Worm (Caenorhabditis elegans) whole organism, L3 larva: Measurements from ENCODE around the gene B0303.16.

Experiments used
- R02D3.7 ChIP-seq: fragments of 150-350 bp; optimal IDR thresholded peaks from 2 replicates; lab custom pipeline; 2014; ENCODE audit warnings: missing biosample characterization, missing genetic modification characterization
- aly-2 ChIP-seq: fragments of 150-350 bp; optimal IDR thresholded peaks from 2 replicates; lab custom pipeline; 2014; ENCODE audit warnings: missing biosample characterization, missing genetic modification characterization
- ama-1 ChIP-seq: fragments of 150-350 bp; optimal IDR thresholded peaks from 2 replicates; lab custom pipeline; 2018
- ceh-16 ChIP-seq: sonication (generic microtip); optimal IDR thresholded peaks from 2 replicates; lab custom pipeline; 2017; ENCODE audit warnings: missing biosample characterization, missing genetic modification characterization
- ceh-28 ChIP-seq: fragments of 150-350 bp; optimal IDR thresholded peaks from 2 replicates; lab custom pipeline; 2014; ENCODE audit warnings: missing biosample characterization, missing genetic modification reagents, missing genetic modification characterization
- ceh-9 ChIP-seq: sonication (generic microtip); optimal IDR thresholded peaks from 2 replicates; lab custom pipeline; 2018; ENCODE audit warnings: missing biosample characterization, missing genetic modification characterization
- daf-12 ChIP-seq: fragments of 150-350 bp; optimal IDR thresholded peaks from 2 replicates; lab custom pipeline; 2014; ENCODE audit warnings: missing biosample characterization, missing genetic modification reagents, missing genetic modification characterization
- egl-27 ChIP-seq: sonication (generic microtip); optimal IDR thresholded peaks from 4 replicates; lab custom pipeline; 2017; ENCODE audit warnings: missing biosample characterization, missing genetic modification reagents, missing genetic modification characterization
- elt-2 ChIP-seq: sonication (generic microtip); optimal IDR thresholded peaks from 2 replicates; lab custom pipeline; 2016; ENCODE audit warnings: missing genetic modification reagents, mild to moderate bottlenecking, missing genetic modification characterization, missing compliant biosample characterization
- eor-1 ChIP-seq, 2 experiments: fragments of 150-350 bp; optimal IDR thresholded peaks; 2 replicates each; lab custom pipeline; 2014 to 2018; ENCODE audit warnings: missing biosample characterization in 2 of 2, missing genetic modification characterization in 2 of 2
- fkh-10 ChIP-seq: sonication (generic microtip); optimal IDR thresholded peaks from 2 replicates; lab custom pipeline; 2017; ENCODE audit warnings: missing biosample characterization, missing genetic modification reagents, missing genetic modification characterization
- fkh-2 ChIP-seq: fragments of 150-350 bp; optimal IDR thresholded peaks from 2 replicates; lab custom pipeline; 2014; ENCODE audit warnings: missing biosample characterization, missing genetic modification reagents, missing genetic modification characterization
- fos-1 ChIP-seq: fragments of 150-350 bp; optimal IDR thresholded peaks from 2 replicates; lab custom pipeline; 2014; ENCODE audit warnings: missing biosample characterization, missing genetic modification characterization
- hmg-11 ChIP-seq: sonication (generic microtip); optimal IDR thresholded peaks from 2 replicates; lab custom pipeline; 2016; ENCODE audit warnings: missing genetic modification characterization, missing compliant biosample characterization
- jun-1 ChIP-seq: fragments of 150-350 bp; optimal IDR thresholded peaks from 2 replicates; lab custom pipeline; 2014; ENCODE audit warnings: missing biosample characterization, missing genetic modification reagents, missing genetic modification characterization
- lin-15B ChIP-seq: fragments of 150-350 bp; optimal IDR thresholded peaks from 2 replicates; lab custom pipeline; 2014; ENCODE audit warnings: missing biosample characterization, missing genetic modification characterization
- lin-39 ChIP-seq: fragments of 150-350 bp; optimal IDR thresholded peaks from 2 replicates; lab custom pipeline; 2018; ENCODE audit warnings: missing biosample characterization, missing genetic modification reagents, missing genetic modification characterization
- lsy-12 ChIP-seq: sonication (generic microtip); optimal IDR thresholded peaks from 2 replicates; lab custom pipeline; 2016; ENCODE audit warnings: mild to moderate bottlenecking, missing genetic modification characterization, missing compliant biosample characterization
- mml-1 ChIP-seq: fragments of 150-350 bp; sonication (generic microtip); optimal IDR thresholded peaks from 3 replicates; lab custom pipeline; 2014; ENCODE audit warnings: missing biosample characterization, missing genetic modification characterization
- nfya-1 ChIP-seq: sonication (generic microtip); optimal IDR thresholded peaks from 2 replicates; lab custom pipeline; 2017; ENCODE audit warnings: missing genetic modification characterization, mild to moderate bottlenecking, missing compliant biosample characterization, antibody characterized with exemption, moderate library complexity; ENCODE audit not compliant: insufficient read depth
- nhr-11 ChIP-seq: fragments of 150-350 bp; optimal IDR thresholded peaks from 2 replicates; lab custom pipeline; 2014; ENCODE audit warnings: missing biosample characterization, missing genetic modification characterization
- nhr-12 ChIP-seq: fragments of 150-350 bp; optimal IDR thresholded peaks from 2 replicates; lab custom pipeline; 2014; ENCODE audit warnings: missing biosample characterization, missing genetic modification characterization
- nhr-23 ChIP-seq: fragments of 150-350 bp; optimal IDR thresholded peaks from 2 replicates; lab custom pipeline; 2014; ENCODE audit warnings: missing biosample characterization, missing genetic modification reagents, missing genetic modification characterization
- nhr-25 ChIP-seq: sonication (generic microtip); optimal IDR thresholded peaks from 2 replicates; lab custom pipeline; 2017; ENCODE audit warnings: missing biosample characterization, missing genetic modification characterization
- nhr-28 ChIP-seq: fragments of 150-350 bp; optimal IDR thresholded peaks from 2 replicates; lab custom pipeline; 2014; ENCODE audit warnings: missing biosample characterization, missing genetic modification characterization
- nhr-43 ChIP-seq: sonication (generic microtip); optimal IDR thresholded peaks from 2 replicates; lab custom pipeline; 2016; ENCODE audit warnings: mild to moderate bottlenecking, missing genetic modification characterization, missing compliant biosample characterization; ENCODE audit not compliant: poor library complexity, severe bottlenecking
- nhr-67 ChIP-seq: fragments of 150-350 bp; optimal IDR thresholded peaks from 2 replicates; lab custom pipeline; 2014; ENCODE audit warnings: missing biosample characterization, missing genetic modification characterization
- nhr-76 ChIP-seq: fragments of 150-350 bp; sonication (generic microtip); optimal IDR thresholded peaks from 5 replicates; lab custom pipeline; 2014; ENCODE audit warnings: missing biosample characterization, missing genetic modification characterization
- nhr-77 ChIP-seq: fragments of 150-350 bp; optimal IDR thresholded peaks from 2 replicates; lab custom pipeline; 2014; ENCODE audit warnings: missing biosample characterization, missing genetic modification characterization
- pha-4 ChIP-seq: fragments of 150-350 bp; optimal IDR thresholded peaks from 2 replicates; lab custom pipeline; 2014; ENCODE audit warnings: missing biosample characterization, missing genetic modification reagents, missing genetic modification characterization
- pqm-1 ChIP-seq: fragments of 150-350 bp; optimal IDR thresholded peaks from 2 replicates; lab custom pipeline; 2017; ENCODE audit warnings: missing biosample characterization, missing genetic modification characterization, inconsistent platforms
- skn-1 ChIP-seq: fragments of 150-350 bp; optimal IDR thresholded peaks from 2 replicates; lab custom pipeline; 2014; ENCODE audit warnings: missing biosample characterization, missing genetic modification characterization
- snpc-4 ChIP-seq: fragments of 150-350 bp; optimal IDR thresholded peaks from 2 replicates; lab custom pipeline; 2014; ENCODE audit warnings: missing biosample characterization, missing genetic modification characterization
- tbx-2 ChIP-seq: sonication (generic microtip); optimal IDR thresholded peaks from 2 replicates; lab custom pipeline; 2016; ENCODE audit warnings: mild to moderate bottlenecking, missing genetic modification characterization, missing compliant biosample characterization
- unc-39 ChIP-seq: sonication (generic microtip); optimal IDR thresholded peaks from 4 replicates; lab custom pipeline; 2017; ENCODE audit warnings: missing biosample characterization, missing genetic modification characterization
- unc-62 ChIP-seq: fragments of 150-350 bp; sonication (generic microtip); optimal IDR thresholded peaks from 4 replicates; lab custom pipeline; 2014; ENCODE audit warnings: missing biosample characterization, missing genetic modification reagents, missing genetic modification characterization
- ztf-11 ChIP-seq: fragments of 150-350 bp; optimal IDR thresholded peaks from 2 replicates; lab custom pipeline; 2014; ENCODE audit warnings: missing biosample characterization, missing genetic modification characterization
- ztf-4 ChIP-seq: fragments of 150-350 bp; optimal IDR thresholded peaks from 2 replicates; lab custom pipeline; 2014; ENCODE audit warnings: missing biosample characterization, missing genetic modification characterization

Gene B0303.16

ce11 chrIII:8742584-8742983 lies 37.7 kb downstream of the B0303.16 start:
- TF ChIP-seq lin-15B (tag; lab: Kevin White, UChicago) (no peak), fos-1 (tag; lab: Kevin White, UChicago) (no peak), nhr-11 (tag; lab: Kevin White, UChicago) (no peak), hmg-11 (tag; lab: Kevin White, UChicago) (no peak), R02D3.7 (tag; lab: Kevin White, UChicago) (no peak), fkh-2 (no peak), ceh-9 (tag; lab: Kevin White, UChicago) (no peak), mml-1 (tag; lab: Kevin White, UChicago) (no peak)

- TF ChIP-seq nhr-76 (tag; lab: Kevin White, UChicago) = no peak
- no peak for TF ChIP-seq daf-12 (tag; lab: Kevin White, UChicago)
- TF ChIP-seq unc-39 (tag; lab: Kevin White, UChicago) = no peak
- no peak for TF ChIP-seq nhr-28 (tag; lab: Kevin White, UChicago)
- no peak for TF ChIP-seq lin-15B (tag; lab: Kevin White, UChicago)
These were observed 39.0 kb downstream of the B0303.16 start, which contains the start of gene ZK370.6 for ce11 chrIII:8743796-8744404. ZK370.6 (minus strand) TSS chrIII:8743846.

ce11 chrIII:8744765-8745164 lies 39.9 kb downstream of the B0303.16 start:
- no peak for TF ChIP-seq nhr-23 (tag; lab: Kevin White, UChicago)
- no peak for TF ChIP-seq fkh-2
- TF ChIP-seq fkh-10 (GFP tag; lab: Kevin White, UChicago) = peak; percentile 79

- no peak for TF ChIP-seq nfya-1
- no peak for TF ChIP-seq lin-15B (tag; lab: Kevin White, UChicago)
- TF ChIP-seq mml-1 (tag; lab: Kevin White, UChicago) = no peak
- TF ChIP-seq nhr-23 (tag; lab: Kevin White, UChicago) = no peak
- TF ChIP-seq ztf-11 (tag; lab: Kevin White, UChicago) = no peak
- no peak for TF ChIP-seq jun-1
- TF ChIP-seq ceh-16 (tag; lab: Kevin White, UChicago) = no peak
- no peak for TF ChIP-seq nhr-25 (tag; lab: Kevin White, UChicago)
- no peak for TF ChIP-seq tbx-2 (tag; lab: Kevin White, UChicago)
- no peak for TF ChIP-seq nhr-76 (tag; lab: Kevin White, UChicago)
- no peak for TF ChIP-seq nhr-43 (tag; lab: Kevin White, UChicago)
These were observed 40.3 kb downstream of the B0303.16 start for ce11 chrIII:8745214-8745613.

- TF ChIP-seq daf-12 (tag; lab: Kevin White, UChicago) (no peak), jun-1 (peak; percentile 69), elt-2 (tag; lab: Kevin White, UChicago) (peak; percentile 96), pqm-1 (peak; percentile 96), nhr-28 (tag; lab: Kevin White, UChicago) (no peak), nhr-11 (tag; lab: Kevin White, UChicago) (no peak), pha-4 (tag; lab: Kevin White, UChicago) (peak; percentile 81), fos-1 (tag; lab: Kevin White, UChicago) (no peak)
- TF ChIP-seq, all 47 proteins: peak for 4
These were observed 43.8 kb downstream of the B0303.16 start for ce11 chrIII:8748620-8749019.

ce11 chrIII:8749487-8749886 lies 44.6 kb downstream of the B0303.16 start, which contains the start of gene sma-2:
sma-2 (plus strand) TSS chrIII:8749680.
- TF ChIP-seq nhr-67 = no peak
- TF ChIP-seq skn-1 (tag; lab: Kevin White, UChicago) = no peak
- TF ChIP-seq ama-1 = no peak
- peak; percentile 35 for TF ChIP-seq ceh-28 (tag; lab: Kevin White, UChicago)
- no peak for TF ChIP-seq unc-62
- TF ChIP-seq snpc-4 (tag; lab: Kevin White, UChicago) = no peak
- TF ChIP-seq lin-15B (tag; lab: Kevin White, UChicago) = peak; percentile 18
- no peak for TF ChIP-seq fkh-10 (GFP tag; lab: Kevin White, UChicago)
- TF ChIP-seq tbx-2 (tag; lab: Kevin White, UChicago) = no peak
- no peak for TF ChIP-seq nhr-11 (tag; lab: Kevin White, UChicago)
- TF ChIP-seq nfya-1 = peak; percentile 22
- no peak for TF ChIP-seq nhr-77 (tag; lab: Kevin White, UChicago)
- no peak for TF ChIP-seq nhr-76 (tag; lab: Kevin White, UChicago)
- peak; percentile 94 for TF ChIP-seq pqm-1
- peak; percentile 89 for TF ChIP-seq nhr-25 (tag; lab: Kevin White, UChicago)
- no peak for TF ChIP-seq aly-2 (tag; lab: Kevin White, UChicago)
- peak; percentile 57 for TF ChIP-seq jun-1
- TF ChIP-seq nhr-23 (tag; lab: Kevin White, UChicago) = peak; percentile 64
- no peak for TF ChIP-seq nhr-12 (tag; lab: Kevin White, UChicago)
- peak; percentile 80 for TF ChIP-seq egl-27
- TF ChIP-seq lin-39 (tag; lab: Kevin White, UChicago) = no peak
- TF ChIP-seq pha-4 (tag; lab: Kevin White, UChicago) = peak; percentile 89
- no peak for TF ChIP-seq ztf-4 (tag; lab: Kevin White, UChicago)
- TF ChIP-seq lsy-12 (tag; lab: Kevin White, UChicago) = peak; percentile 53
- TF ChIP-seq R02D3.7 (tag; lab: Kevin White, UChicago) = no peak
- TF ChIP-seq elt-2 (tag; lab: Kevin White, UChicago) = peak; percentile 95
- TF ChIP-seq ceh-16 (tag; lab: Kevin White, UChicago) = no peak
- TF ChIP-seq daf-12 (tag; lab: Kevin White, UChicago) = no peak
- TF ChIP-seq nhr-43 (tag; lab: Kevin White, UChicago) = peak; percentile 41
- TF ChIP-seq ceh-9 (tag; lab: Kevin White, UChicago) = no peak
- TF ChIP-seq eor-1 (tag; optimal IDR thresholded peaks at IDR 0.05; lab: Kevin White, UChicago) = no peak
- TF ChIP-seq unc-39 (tag; lab: Kevin White, UChicago) = no peak
